Fruit fly (Drosophila melanogaster) whole organism, embryonic: ENCODE data around the gene CG13385.
A peak's percentile ranks its signal among the peaks of the same experiment; 100 is the strongest.

Experiments used
- Antp ChIP-seq: fragments of 200-800 bp; sonication (Bioruptor generic); optimal IDR thresholded peaks from 3 replicates; lab custom pipeline; 2016; ENCODE audit warnings: missing biosample characterization, missing genetic modification characterization
- Bgb ChIP-seq: fragments of 200-800 bp; sonication (Bioruptor generic); IDR thresholded peaks from 2 replicates; pipeline ENCODE4 v1.3.6; 2022; ENCODE audit warnings: missing biosample characterization, missing genetic modification characterization; ENCODE audit not compliant: partially characterized antibody
- CG10147 ChIP-seq: fragments of 200-800 bp; sonication (Bioruptor generic); optimal IDR thresholded peaks from 2 replicates; lab custom pipeline; 2019; ENCODE audit warnings: missing biosample characterization, mild to moderate bottlenecking, missing genetic modification characterization, moderate library complexity
- CG11085 ChIP-seq: fragments of 200-800 bp; sonication (Bioruptor generic); IDR thresholded peaks from 2 replicates; pipeline ENCODE4 v1.3.6; 2022; ENCODE audit warnings: missing biosample characterization, missing genetic modification characterization
- CG11696 ChIP-seq: fragments of 200-800 bp; sonication (Bioruptor generic); IDR thresholded peaks from 2 replicates; pipeline ENCODE4 v1.3.6; 2022; ENCODE audit warnings: missing biosample characterization, missing genetic modification characterization
- CG14050 ChIP-seq: fragments of 200-800 bp; sonication (Bioruptor generic); IDR thresholded peaks from 3 replicates; pipeline ENCODE4 v1.3.6; 2022; ENCODE audit warnings: missing biosample characterization, missing genetic modification characterization
- CG14441 ChIP-seq: fragments of 200-800 bp; sonication (Bioruptor generic); IDR thresholded peaks from 2 replicates; pipeline ENCODE4 v1.3.6; 2022; ENCODE audit warnings: missing biosample characterization, missing genetic modification characterization
- CG15269 ChIP-seq: fragments of 200-800 bp; sonication (Bioruptor generic); optimal IDR thresholded peaks from 2 replicates; lab custom pipeline; 2018; ENCODE audit warnings: missing biosample characterization, mild to moderate bottlenecking, missing genetic modification characterization, moderate library complexity
- CG15479 ChIP-seq: fragments of 200-800 bp; sonication (Bioruptor generic); optimal IDR thresholded peaks from 3 replicates; lab custom pipeline; 2019; ENCODE audit warnings: missing biosample characterization, mild to moderate bottlenecking, missing genetic modification characterization, moderate library complexity
- CG15601 ChIP-seq: fragments of 200-800 bp; sonication (Bioruptor generic); optimal IDR thresholded peaks from 3 replicates; lab custom pipeline; 2019; ENCODE audit warnings: missing biosample characterization, mild to moderate bottlenecking, missing genetic modification characterization, moderate library complexity
- CG16813 ChIP-seq: fragments of 200-800 bp; sonication (Bioruptor generic); IDR thresholded peaks from 3 replicates; pipeline ENCODE4 v1.3.6; 2022; ENCODE audit warnings: missing biosample characterization, missing genetic modification characterization; ENCODE audit not compliant: partially characterized antibody
- CG1832 ChIP-seq: fragments of 200-800 bp; sonication (Bioruptor generic); optimal IDR thresholded peaks from 2 replicates; lab custom pipeline; 2017; ENCODE audit warnings: missing biosample characterization, mild to moderate bottlenecking, missing genetic modification characterization, inconsistent platforms
- CG2678 ChIP-seq: fragments of 200-800 bp; sonication (Bioruptor generic); optimal IDR thresholded peaks from 3 replicates; lab custom pipeline; 2019; ENCODE audit warnings: missing biosample characterization, mild to moderate bottlenecking, missing genetic modification characterization, moderate library complexity
- CG2712 ChIP-seq: fragments of 200-800 bp; optimal IDR thresholded peaks from 3 replicates; lab custom pipeline; 2019; ENCODE audit warnings: missing biosample characterization, mild to moderate bottlenecking, missing genetic modification characterization, moderate library complexity
- CG32772 ChIP-seq: fragments of 200-800 bp; sonication (Bioruptor generic); IDR thresholded peaks from 2 replicates; pipeline ENCODE4 v1.3.6; 2022; ENCODE audit warnings: missing biosample characterization, missing genetic modification characterization
- CG6175 ChIP-seq: fragments of 200-800 bp; sonication (Bioruptor generic); IDR thresholded peaks from 3 replicates; pipeline ENCODE4 v1.3.6; 2022; ENCODE audit warnings: missing biosample characterization, missing genetic modification characterization
- CG9437 ChIP-seq: fragments of 200-800 bp; sonication (Bioruptor generic); optimal IDR thresholded peaks from 2 replicates; lab custom pipeline; 2018; ENCODE audit warnings: missing biosample characterization, mild to moderate bottlenecking, missing genetic modification characterization
- CG9727 ChIP-seq: fragments of 200-800 bp; sonication (Bioruptor generic); optimal IDR thresholded peaks from 3 replicates; lab custom pipeline; 2017; ENCODE audit warnings: missing biosample characterization, mild to moderate bottlenecking, missing genetic modification characterization
- CkIIα-i1 ChIP-seq: fragments of 200-800 bp; sonication (Bioruptor generic); IDR thresholded peaks from 2 replicates; pipeline ENCODE4 v1.3.6; 2022; ENCODE audit warnings: missing biosample characterization, missing genetic modification characterization
- Dek ChIP-seq: fragments of 200-800 bp; sonication (Bioruptor generic); optimal IDR thresholded peaks from 3 replicates; lab custom pipeline; 2019; ENCODE audit warnings: missing biosample characterization, mild to moderate bottlenecking, missing genetic modification characterization, moderate library complexity
- Hand ChIP-seq: fragments of 200-800 bp; sonication (Bioruptor generic); optimal IDR thresholded peaks from 2 replicates; lab custom pipeline; 2017; ENCODE audit warnings: mild to moderate bottlenecking, missing biosample characterization, missing genetic modification reagents, missing genetic modification characterization
- Hr3 ChIP-seq: fragments of 200-800 bp; sonication (Bioruptor generic); optimal IDR thresholded peaks from 3 replicates; lab custom pipeline; 2016; ENCODE audit warnings: missing biosample characterization, missing genetic modification characterization
- Hr51 ChIP-seq, 2 experiments: fragments of 200-800 bp; sonication (Bioruptor generic); optimal IDR thresholded peaks; 2 replicates in 1 of 2; 3 replicates in 1 of 2; lab custom pipeline; 2016 to 2018; ENCODE audit warnings: missing biosample characterization in 2 of 2, missing genetic modification characterization in 2 of 2, mild to moderate bottlenecking in 1 of 2, moderate library complexity in 1 of 2
- Hr78 ChIP-seq, 2 experiments: fragments of 200-800 bp in 1 of 2; fragments of >200 bp in 1 of 2; sonication (Bioruptor generic) in 1 of 2; optimal IDR thresholded peaks; 2 replicates each; lab custom pipeline; 2017 to 2019; ENCODE audit warnings: missing biosample characterization in 2 of 2, missing genetic modification characterization in 2 of 2, mild to moderate bottlenecking in 1 of 2, moderate library complexity in 1 of 2
- Jarid2 ChIP-seq: fragments of 200-800 bp; sonication (Bioruptor generic); optimal IDR thresholded peaks from 3 replicates; lab custom pipeline; 2017; ENCODE audit warnings: mild to moderate bottlenecking, missing biosample characterization, missing genetic modification reagents, missing genetic modification characterization
- MBD-R2 ChIP-seq: fragments of 200-800 bp; sonication (Bioruptor generic); IDR thresholded peaks from 2 replicates; pipeline ENCODE4 v1.3.6; 2022; ENCODE audit warnings: missing biosample characterization, missing genetic modification characterization
- Meics ChIP-seq: fragments of 200-800 bp; sonication (Bioruptor generic); optimal IDR thresholded peaks from 2 replicates; lab custom pipeline; 2017; ENCODE audit warnings: missing biosample characterization, mild to moderate bottlenecking, missing genetic modification characterization
- Mrtf ChIP-seq: fragments of 200-800 bp; sonication (Bioruptor generic); IDR thresholded peaks from 3 replicates; pipeline ENCODE4 v1.3.6; 2022; ENCODE audit warnings: missing biosample characterization, missing genetic modification characterization
- Oli ChIP-seq: fragments of 200-800 bp; sonication (Bioruptor generic); optimal IDR thresholded peaks from 2 replicates; lab custom pipeline; 2018; ENCODE audit warnings: missing biosample characterization, mild to moderate bottlenecking, missing genetic modification characterization, moderate library complexity
- Poxn ChIP-seq: fragments of 200-800 bp; sonication (Bioruptor generic); IDR thresholded peaks from 2 replicates; pipeline ENCODE4 v1.3.6; 2022; ENCODE audit warnings: missing biosample characterization, missing genetic modification characterization
- Scr ChIP-seq: fragments of 200-800 bp; sonication (Bioruptor generic); IDR thresholded peaks from 2 replicates; pipeline ENCODE4 v1.3.6; 2022; ENCODE audit warnings: missing biosample characterization, missing genetic modification characterization; ENCODE audit not compliant: partially characterized antibody
- Side ChIP-seq: fragments of 200-800 bp; sonication (Bioruptor generic); optimal IDR thresholded peaks from 2 replicates; lab custom pipeline; 2016; ENCODE audit warnings: missing biosample characterization, missing genetic modification characterization
- Spps ChIP-seq: fragments of 200-800 bp; sonication (Bioruptor generic); optimal IDR thresholded peaks from 2 replicates; lab custom pipeline; 2018; ENCODE audit warnings: missing biosample characterization, mild to moderate bottlenecking, missing genetic modification characterization
- ab ChIP-seq: fragments of 200-800 bp; sonication (Bioruptor generic); optimal IDR thresholded peaks from 2 replicates; lab custom pipeline; 2016; ENCODE audit warnings: missing biosample characterization, missing genetic modification characterization
- btn ChIP-seq: fragments of 200-800 bp; sonication (Bioruptor generic); optimal IDR thresholded peaks from 2 replicates; lab custom pipeline; 2016; ENCODE audit warnings: missing biosample characterization, missing genetic modification characterization
- cas ChIP-seq: fragments of 200-800 bp; sonication (Bioruptor generic); IDR thresholded peaks from 2 replicates; pipeline ENCODE4 v1.3.6; 2022; ENCODE audit warnings: missing biosample characterization, missing genetic modification characterization
- dati ChIP-seq: fragments of 200-800 bp; sonication (Bioruptor generic); IDR thresholded peaks from 2 replicates; pipeline ENCODE4 v1.3.6; 2022; ENCODE audit warnings: missing biosample characterization, missing genetic modification characterization
- fd96Cb ChIP-seq: fragments of 200-800 bp; sonication (Bioruptor generic); optimal IDR thresholded peaks from 2 replicates; lab custom pipeline; 2018; ENCODE audit warnings: missing biosample characterization, mild to moderate bottlenecking, missing genetic modification characterization, moderate library complexity
- gt ChIP-seq: fragments of 200-800 bp; sonication (Bioruptor generic); IDR thresholded peaks from 2 replicates; pipeline ENCODE4 v1.3.6; 2022; ENCODE audit warnings: missing biosample characterization, missing genetic modification characterization
- mld ChIP-seq: fragments of 200-800 bp; sonication (Bioruptor generic); IDR thresholded peaks from 3 replicates; pipeline ENCODE4 v1.3.6; 2022; ENCODE audit warnings: missing biosample characterization, missing genetic modification characterization; ENCODE audit not compliant: partially characterized antibody
- nerfin-2 ChIP-seq: fragments of 200-800 bp; sonication (Bioruptor generic); IDR thresholded peaks from 2 replicates; pipeline ENCODE4 v1.3.6; 2022; ENCODE audit warnings: missing biosample characterization, missing genetic modification characterization; ENCODE audit not compliant: partially characterized antibody
- pzg ChIP-seq: fragments of 200-800 bp; sonication (Bioruptor generic); optimal IDR thresholded peaks from 3 replicates; lab custom pipeline; 2018; ENCODE audit warnings: missing biosample characterization, mild to moderate bottlenecking, missing genetic modification characterization, moderate library complexity
- slp2 ChIP-seq: fragments of 200-800 bp; sonication (Bioruptor generic); optimal IDR thresholded peaks from 2 replicates; lab custom pipeline; 2016; ENCODE audit warnings: missing biosample characterization, missing genetic modification characterization
- tap ChIP-seq: fragments of 200-800 bp; optimal IDR thresholded peaks from 3 replicates; lab custom pipeline; 2019; ENCODE audit warnings: missing biosample characterization, mild to moderate bottlenecking, missing genetic modification characterization, moderate library complexity
- tin ChIP-seq: fragments of 200-800 bp; sonication (Bioruptor generic); optimal IDR thresholded peaks from 3 replicates; lab custom pipeline; 2016; ENCODE audit warnings: missing biosample characterization, missing genetic modification characterization
- wek ChIP-seq: fragments of 200-800 bp; sonication (Bioruptor generic); optimal IDR thresholded peaks from 3 replicates; lab custom pipeline; 2018; ENCODE audit warnings: missing biosample characterization, mild to moderate bottlenecking, missing genetic modification characterization, moderate library complexity
- z ChIP-seq: fragments of 200-800 bp; sonication (Bioruptor generic); IDR thresholded peaks from 3 replicates; pipeline ENCODE4 v1.3.6; 2022; ENCODE audit warnings: missing biosample characterization, missing genetic modification characterization
- zfh2 ChIP-seq: fragments of 200-800 bp; sonication (Bioruptor generic); optimal IDR thresholded peaks from 2 replicates; lab custom pipeline; 2016; ENCODE audit warnings: missing biosample characterization, missing genetic modification characterization

CG13385 gene

dm6 chr2L:8362273-8362954 lies 34.0 kb upstream of the CG13385 start, which contains the start of gene CG7627 (continued):
- peak; percentile 79 for TF ChIP-seq CG2712 (tag; lab: Kevin White, UChicago)
- peak; percentile 68 for TF ChIP-seq fd96Cb
- TF ChIP-seq CG15479 (GFP tag; lab: Kevin White, UChicago): no peak
- TF ChIP-seq mld (GFP tag; lab: Robert Waterston, UW): no peak
- peak; percentile 44; the same call in 1 of the 2 replicates for TF ChIP-seq cas
- TF ChIP-seq CG11085 (GFP tag; lab: Robert Waterston, UW): peak; percentile 72; the same call in 1 of the 2 replicates
- peak; percentile 21 to 77 for TF ChIP-seq Hr51 (GFP tag; optimal IDR thresholded peaks at IDR 0.05; lab: Kevin White, UChicago)
- TF ChIP-seq CG15601 (tag; lab: Kevin White, UChicago): peak; percentile 41
- peak; percentile 74; the same call in 2 of the 3 replicates for TF ChIP-seq CG6175 (GFP tag; lab: Robert Waterston, UW)
- peak; percentile 38; the same call in 1 of the 2 replicates for TF ChIP-seq Bgb (GFP tag; lab: Robert Waterston, UW)
- TF ChIP-seq CG9437 (GFP tag; lab: Kevin White, UChicago): peak; percentile 67
- no peak for TF ChIP-seq CG16813 (GFP tag; lab: Robert Waterston, UW)
- peak; percentile 76 for TF ChIP-seq CG15269 (tag; lab: Kevin White, UChicago)
- TF ChIP-seq Scr (GFP tag; lab: Robert Waterston, UW): 0 out of 2 replicates have a peak, but pooled peaks have one; percentile 26
- peak; percentile 12 for TF ChIP-seq slp2 (GFP tag; lab: Kevin White, UChicago)
- peak; percentile 72 for TF ChIP-seq ab (GFP tag; lab: Kevin White, UChicago)
- TF ChIP-seq dati (GFP tag; lab: Robert Waterston, UW): peak; percentile 61; the same call in 1 of the 2 replicates
- TF ChIP-seq z (GFP tag; lab: Robert Waterston, UW): no peak
- TF ChIP-seq Jarid2 (GFP tag; lab: Kevin White, UChicago): peak; percentile 65
- TF ChIP-seq Poxn (GFP tag; lab: Robert Waterston, UW): peak; percentile 70
- TF ChIP-seq Oli (tag; lab: Kevin White, UChicago): peak; percentile 54
- peak; percentile 74 for TF ChIP-seq zfh2 (GFP tag; lab: Kevin White, UChicago)
- TF ChIP-seq Hr78 (GFP tag; optimal IDR thresholded peaks at IDR 0.05; lab: Kevin White, UChicago): peak in 1 of 2 experiments; percentile 15
- TF ChIP-seq CG14441 (GFP tag; lab: Robert Waterston, UW): peak; percentile 80
- TF ChIP-seq btn (GFP tag; lab: Kevin White, UChicago): peak; percentile 19
- peak; percentile 88 for TF ChIP-seq CG2678
- TF ChIP-seq Side (GFP tag; lab: Kevin White, UChicago): peak; percentile 70
- TF ChIP-seq Dek (tag; lab: Kevin White, UChicago): peak; percentile 65
- peak; percentile 80 for TF ChIP-seq Mrtf
- peak; percentile 30 for TF ChIP-seq wek (GFP tag; lab: Kevin White, UChicago)
- peak; percentile 84 for TF ChIP-seq Meics (GFP tag; lab: Kevin White, UChicago)
- peak; percentile 21 for TF ChIP-seq CG10147
- TF ChIP-seq CG1832 (GFP tag; lab: Kevin White, UChicago): no peak
- TF ChIP-seq CG32772 (GFP tag; lab: Robert Waterston, UW): peak; percentile 56
- TF ChIP-seq Hr3 (GFP tag; lab: Kevin White, UChicago): peak; percentile 62
- TF ChIP-seq pzg (GFP tag; lab: Kevin White, UChicago): peak; percentile 9
- TF ChIP-seq nerfin-2: no peak
- TF ChIP-seq CG11696 (GFP tag; lab: Robert Waterston, UW): 0 out of 2 replicates have a peak, but pooled peaks have one; percentile 34
- TF ChIP-seq tin (GFP tag; lab: Kevin White, UChicago): peak; percentile 68
- 0 out of 2 replicates have a peak, but pooled peaks have one; percentile 37 for TF ChIP-seq CkIIα-i1
- TF ChIP-seq Hand (GFP tag; lab: Kevin White, UChicago): peak; percentile 62
- TF ChIP-seq gt (GFP tag; lab: Robert Waterston, UW): no peak
- peak; percentile 70 for TF ChIP-seq Antp (GFP tag; lab: Kevin White, UChicago)
- peak; percentile 52; the same call in 2 of the 3 replicates for TF ChIP-seq CG14050 (GFP tag; lab: Robert Waterston, UW)
- peak; percentile 82 for TF ChIP-seq CG9727 (GFP tag; lab: Kevin White, UChicago)
- TF ChIP-seq MBD-R2: no peak; the same call in 1 of the 2 replicates
- peak; percentile 57 for TF ChIP-seq tap (tag; lab: Kevin White, UChicago)
- no peak for TF ChIP-seq Spps (tag; lab: Kevin White, UChicago)
